Fruit fly (Drosophila melanogaster): Measurements from ENCODE around the gene Graf.

Gene Graf

DNA sequence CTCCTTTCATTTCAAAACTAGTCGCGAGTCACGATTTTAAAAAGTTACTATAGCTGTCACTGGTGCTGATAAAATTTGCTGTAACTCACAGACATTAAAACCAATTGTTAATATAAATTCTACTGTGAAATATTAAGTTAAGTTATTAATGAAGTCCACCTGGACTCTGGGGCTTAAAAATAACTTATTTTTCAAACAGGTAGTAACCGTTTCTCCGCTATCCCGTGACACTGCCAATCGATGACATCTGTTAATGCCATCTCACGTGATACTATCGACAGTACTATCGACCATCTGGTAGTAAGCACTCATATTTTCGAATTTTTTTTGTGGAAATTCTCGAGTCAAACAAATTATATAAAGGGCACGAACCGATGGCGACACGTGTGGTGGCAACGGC, 26.5 kb downstream of the Graf start, which contains the start of the genes CG12379 and MagR:
Gene CG12379 (minus strand): TSS at position 2 of the 400 bp plus-strand sequence.
Gene MagR (plus strand): TSS at position 276 of the 400 bp plus-strand sequence.
- TF ChIP-seq sc (optimal IDR thresholded peaks at IDR 0.05) (no peak), sc (GFP tag; optimal IDR thresholded peaks at IDR 0.05) (no peak), Deaf1 (tag; optimal IDR thresholded peaks at IDR 0.05) (peak; percentile 30), CG8924 (tag; optimal IDR thresholded peaks at IDR 0.05) (peak; percentile 48), CG3847 (GFP tag; IDR thresholded peaks at IDR 0.05) (peak; percentile 71), fd96Cb (tag; optimal IDR thresholded peaks at IDR 0.05) (peak; percentile 4), Hmx (GFP tag; optimal IDR thresholded peaks at IDR 0.05) (peak; percentile 15), grn (GFP tag; optimal IDR thresholded peaks at IDR 0.05) (no peak), ERR (GFP tag; optimal IDR thresholded peaks at IDR 0.05) (no peak), CG34376 (GFP tag; optimal IDR thresholded peaks at IDR 0.05) (peak; percentile 77), ase (GFP tag; IDR thresholded peaks at IDR 0.05) (no peak), oc (tag; optimal IDR thresholded peaks at IDR 0.05) (no peak), sr (GFP tag; IDR thresholded peaks at IDR 0.05) (no peak), so (GFP tag; IDR thresholded peaks at IDR 0.05) (no peak), danr (GFP tag; IDR thresholded peaks at IDR 0.05) (0 out of 2 replicates have a peak, but pooled peaks have one; percentile 15), bsh (GFP tag; optimal IDR thresholded peaks at IDR 0.05) (peak in 1 of 2 experiments; percentile 7), CG7372 (GFP tag; IDR thresholded peaks at IDR 0.05) (peak; percentile 40; the same call in 1 of the 2 replicates), fu2 (GFP tag; optimal IDR thresholded peaks at IDR 0.05) (peak; percentile 27), BEAF-32 (GFP tag; optimal IDR thresholded peaks at IDR 0.05) (peak; percentile 91), ap (GFP tag; IDR thresholded peaks at IDR 0.05) (no peak), CG4424 (GFP tag; optimal IDR thresholded peaks at IDR 0.05) (peak; percentile 49), slbo (GFP tag; IDR thresholded peaks at IDR 0.05) (peak; percentile 62), lbe (GFP tag; optimal IDR thresholded peaks at IDR 0.05) (no peak), Nf-YB (GFP tag; optimal IDR thresholded peaks at IDR 0.05) (no peak), unc-4 (GFP tag; IDR thresholded peaks at IDR 0.05; ENCODE audit: partially characterized antibody) (peak; percentile 78), CG12942 (GFP tag; optimal IDR thresholded peaks at IDR 0.05) (peak; percentile 3), gcm2 (GFP tag; optimal IDR thresholded peaks at IDR 0.05) (peak; percentile 5), Dip3 (GFP tag; optimal IDR thresholded peaks at IDR 0.05) (peak; percentile 34), CG8765 (GFP tag; IDR thresholded peaks at IDR 0.05) (no peak), gt (GFP tag; IDR thresholded peaks at IDR 0.05) (no peak), CG18764 (GFP tag; optimal IDR thresholded peaks at IDR 0.05) (no peak), NK7.1 (GFP tag; optimal IDR thresholded peaks at IDR 0.05) (peak; percentile 27), CG14014 (GFP tag; IDR thresholded peaks at IDR 0.05) (peak; percentile 36; the same call in 1 of the 2 replicates), CG14710 (tag; optimal IDR thresholded peaks at IDR 0.05) (peak; percentile 79), dmrt11E (tag; optimal IDR thresholded peaks at IDR 0.05) (peak; percentile 47), CG30431 (GFP tag; optimal IDR thresholded peaks at IDR 0.05) (no peak), sisA (GFP tag; IDR thresholded peaks at IDR 0.05) (peak; percentile 58), CG1647 (GFP tag; optimal IDR thresholded peaks at IDR 0.05) (peak; percentile 45), gsb-n (tag; optimal IDR thresholded peaks at IDR 0.05) (no peak), CG10147 (GFP tag; optimal IDR thresholded peaks at IDR 0.05) (peak; percentile 69), C15 (GFP tag; IDR thresholded peaks at IDR 0.05) (no peak), mam (GFP tag; optimal IDR thresholded peaks at IDR 0.05) (peak; percentile 72), zfh2 (GFP tag; optimal IDR thresholded peaks at IDR 0.05) (peak; percentile 64), bcd (GFP tag; optimal IDR thresholded peaks at IDR 0.05) (no peak), CG12104 (GFP tag; optimal IDR thresholded peaks at IDR 0.05) (peak; percentile 46), CG34224 (GFP tag; IDR thresholded peaks at IDR 0.05; ENCODE audit: partially characterized antibody) (peak; percentile 71), HLH54F (GFP tag; optimal IDR thresholded peaks at IDR 0.05) (peak; percentile 63), Gsc (GFP tag; IDR thresholded peaks at IDR 0.05) (no peak), hth (optimal IDR thresholded peaks at IDR 0.05) (no peak), CG9817 (tag; optimal IDR thresholded peaks at IDR 0.05) (peak; percentile 73), bowl (GFP tag; IDR thresholded peaks at IDR 0.05) (no peak), Trl (optimal IDR thresholded peaks at IDR 0.05) (no peak), Trl (GFP tag; optimal IDR thresholded peaks at IDR 0.05) (peak; percentile 40)
